Fruit fly (Drosophila melanogaster): ENCODE results near the gene CG34241.

Gene CG34241

DNA sequence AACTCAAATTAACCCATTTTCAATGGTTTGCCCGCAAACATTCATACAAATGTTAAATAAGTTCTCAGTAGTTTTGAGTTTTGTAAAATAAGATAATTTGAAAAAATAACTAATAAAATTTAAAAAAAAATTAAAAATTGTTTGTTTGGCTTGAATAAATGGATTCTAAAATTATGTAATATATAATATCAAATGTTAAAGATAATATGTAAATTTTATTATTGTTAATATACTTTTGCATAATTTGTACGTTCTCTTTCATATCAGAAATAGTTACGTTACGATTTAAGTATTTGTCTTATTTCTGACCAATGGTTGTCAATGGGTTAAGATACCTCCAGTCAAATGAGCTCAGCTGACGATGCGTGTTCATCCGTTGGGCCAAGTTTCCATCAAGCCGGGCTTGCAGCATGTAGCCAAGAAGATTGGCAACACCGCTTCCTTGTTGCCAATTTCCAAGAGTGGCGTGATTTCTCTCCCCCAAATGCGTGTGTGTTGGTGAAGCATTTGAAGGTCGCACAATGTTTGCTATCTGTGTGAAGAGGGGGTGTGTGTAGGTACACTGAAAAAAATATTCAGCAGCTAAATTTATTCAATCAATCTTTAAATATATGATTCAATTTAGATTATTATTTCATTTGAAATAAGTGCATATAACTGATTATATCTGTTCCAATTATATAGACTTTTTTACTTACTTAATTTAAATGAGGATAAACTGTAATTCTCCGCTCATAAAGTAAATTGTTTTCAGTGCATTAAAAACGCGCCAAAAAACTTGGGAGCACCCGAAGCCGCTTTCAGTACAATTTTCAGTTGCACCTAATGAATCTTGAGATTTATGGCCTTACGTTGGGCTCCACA is 30.7 kb upstream of the CG34241 start (continued):
- TF ChIP-seq grn (GFP tag; optimal IDR thresholded peaks at IDR 0.05) (no peak), p53 (GFP tag; optimal IDR thresholded peaks at IDR 0.05) (no peak), gem (tag; optimal IDR thresholded peaks at IDR 0.05) (peak; percentile 60)

- TF ChIP-seq gsb (GFP tag; IDR thresholded peaks at IDR 0.05) (no peak), twi (tag; optimal IDR thresholded peaks at IDR 0.05) (peak; percentile 99), CG2199 (GFP tag; IDR thresholded peaks at IDR 0.05) (peak; percentile 79; the same call in 2 of the 3 replicates), prd (optimal IDR thresholded peaks at IDR 0.05) (no peak), prd (GFP tag; IDR thresholded peaks at IDR 0.05) (no peak), lov (optimal IDR thresholded peaks at IDR 0.05) (no peak), lov (GFP tag; IDR thresholded peaks at IDR 0.05) (0 out of 3 replicates have a peak, but pooled peaks have one; percentile 50), nom (GFP tag; optimal IDR thresholded peaks at IDR 0.05) (peak; percentile 49), sens (GFP tag) (peak; percentile 58), CG16779 (GFP tag; IDR thresholded peaks at IDR 0.05) (peak; percentile 19; the same call in 1 of the 2 replicates)
Observed at dm6 chr3L:12099329-12100031, 28.3 kb upstream of the CG34241 start.

DNA sequence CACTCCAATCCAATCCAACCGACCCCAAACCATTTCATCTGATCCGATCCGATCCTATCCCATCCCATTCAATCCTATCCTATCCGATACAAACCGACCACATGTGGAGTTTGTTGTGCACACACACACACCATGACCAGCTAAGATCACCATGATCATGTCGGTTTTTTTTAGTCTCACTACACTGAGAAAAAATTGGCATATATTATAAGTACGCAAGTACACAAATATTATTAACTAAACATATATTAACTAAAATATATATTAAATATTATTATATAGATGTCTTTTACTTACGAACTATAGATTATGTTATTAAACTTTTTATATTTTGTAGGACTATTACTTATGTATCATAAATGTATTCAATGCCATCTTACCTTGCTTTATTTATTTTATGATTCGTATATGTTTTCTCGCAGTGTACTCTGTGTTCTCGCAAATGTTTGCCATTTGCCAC is 25.8 kb upstream of the CG34241 start:
- TF ChIP-seq CG1602 (GFP tag; optimal IDR thresholded peaks at IDR 0.05) = peak; percentile 19
- no peak for TF ChIP-seq wor (GFP tag; IDR thresholded peaks at IDR 0.05)
- peak; percentile 68 for TF ChIP-seq gem (tag; optimal IDR thresholded peaks at IDR 0.05)
- no peak for TF ChIP-seq eyg (GFP tag; optimal IDR thresholded peaks at IDR 0.05)
- peak; percentile 65 for TF ChIP-seq Ets65A (GFP tag)
- 0 out of 2 replicates have a peak, but pooled peaks have one; percentile 18 for TF ChIP-seq Drgx (GFP tag; IDR thresholded peaks at IDR 0.05)
- TF ChIP-seq CG18599 (GFP tag; optimal IDR thresholded peaks at IDR 0.05) = no peak
- no peak for TF ChIP-seq CG11247 (GFP tag; IDR thresholded peaks at IDR 0.05)
- peak; percentile 37 for TF ChIP-seq sqz (GFP tag; optimal IDR thresholded peaks at IDR 0.05)
- TF ChIP-seq Ssrp (tag; optimal IDR thresholded peaks at IDR 0.05) = peak; percentile 24
- TF ChIP-seq Oaz (GFP tag; IDR thresholded peaks at IDR 0.05) = no peak
- no peak for TF ChIP-seq D (optimal IDR thresholded peaks at IDR 0.05)
- TF ChIP-seq D (GFP tag; optimal IDR thresholded peaks at IDR 0.05) = peak; percentile 34
- TF ChIP-seq CG17829 (tag; optimal IDR thresholded peaks at IDR 0.05) = peak; percentile 50
- peak; percentile 54 for TF ChIP-seq CG11504 (tag; optimal IDR thresholded peaks at IDR 0.05)
- no peak for TF ChIP-seq Hmr (GFP tag; optimal IDR thresholded peaks at IDR 0.05)
- TF ChIP-seq Ets97D (GFP tag; optimal IDR thresholded peaks at IDR 0.05) = no peak
- TF ChIP-seq CG10267 (tag; optimal IDR thresholded peaks at IDR 0.05) = peak; percentile 55
- TF ChIP-seq CG13775 (GFP tag; optimal IDR thresholded peaks at IDR 0.05) = peak; percentile 12
- TF ChIP-seq CG17186 (GFP tag; optimal IDR thresholded peaks at IDR 0.05) = no peak
- TF ChIP-seq stc (GFP tag; IDR thresholded peaks at IDR 0.05) = no peak
- peak; percentile 46 for TF ChIP-seq CG2678 (tag; optimal IDR thresholded peaks at IDR 0.05)
- TF ChIP-seq Sox102F (GFP tag; optimal IDR thresholded peaks at IDR 0.05) = peak; percentile 44
- no peak for TF ChIP-seq CG10431 (GFP tag; optimal IDR thresholded peaks at IDR 0.05)
- no peak for TF ChIP-seq CG8944 (GFP tag; optimal IDR thresholded peaks at IDR 0.05)
- no peak for TF ChIP-seq CG8281 (tag; optimal IDR thresholded peaks at IDR 0.05)
- peak; percentile 1 for TF ChIP-seq Kr (GFP tag; optimal IDR thresholded peaks at IDR 0.05)
- no peak for TF ChIP-seq CG10147 (GFP tag; optimal IDR thresholded peaks at IDR 0.05)
- TF ChIP-seq CG15479 (GFP tag; optimal IDR thresholded peaks at IDR 0.05) = peak; percentile 38
- TF ChIP-seq tio (GFP tag; optimal IDR thresholded peaks at IDR 0.05) = peak; percentile 4
- TF ChIP-seq CG2202 (tag; optimal IDR thresholded peaks at IDR 0.05) = peak; percentile 21
- no peak for TF ChIP-seq CG4730 (GFP tag; IDR thresholded peaks at IDR 0.05)
- peak; percentile 47 for TF ChIP-seq CG7839 (tag; optimal IDR thresholded peaks at IDR 0.05)
- no peak for TF ChIP-seq Ada2b (GFP tag; IDR thresholded peaks at IDR 0.05)
